4 fruit fly cellular contexts compared by ENCODE assay signal in the genomic region with DNA sequence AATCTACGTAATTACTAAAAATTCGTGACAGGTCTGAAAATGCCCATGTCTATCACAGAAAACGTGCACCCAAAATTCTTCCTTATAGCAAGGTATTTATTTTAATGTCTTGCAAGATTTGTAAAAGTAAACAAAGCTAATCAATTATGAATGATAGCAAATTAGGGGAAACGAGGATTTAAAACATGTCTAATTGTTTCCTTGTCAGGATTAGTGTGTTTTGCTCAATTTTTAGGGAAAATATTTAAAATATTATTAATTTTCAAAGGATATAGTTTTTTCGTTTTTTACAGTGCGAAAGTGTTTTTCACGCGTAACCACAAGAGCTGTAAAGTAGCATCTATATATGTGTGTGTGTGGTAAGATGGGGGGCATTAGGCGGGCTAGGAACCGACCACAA.
A peak's percentile ranks its signal among the peaks of the same experiment; 100 is the strongest.
TF ChIP-seq lines count a peak whose summit lies in the region.

No protein-coding gene starts in this region.

- TF ChIP-seq CTCF in whole organism, embryonic (GFP tag; optimal IDR thresholded peaks at IDR 0.05; lab: Kevin White, UChicago): no peak

TF ChIP-seq in whole organism, adult, 20 proteins besides CTCF, POLR2A, EP300 and RAD21:
- TF ChIP-seq kay (GFP tag; lab: Kevin White, UChicago; ENCODE audit: borderline replicate concordance) (peak; percentile 75), CG33017 (tag; optimal IDR thresholded peaks at IDR 0.05; lab: Kevin White, UChicago) (no peak)

TF ChIP-seq in whole organism, embryonic, 481 proteins besides CTCF, POLR2A, EP300 and RAD21:
- TF ChIP-seq gem (tag; optimal IDR thresholded peaks at IDR 0.05; lab: Kevin White, UChicago): peak; percentile 2
- TF ChIP-seq sens (GFP tag; lab: Kevin White, UChicago): peak; percentile 30
- TF ChIP-seq CG31388 (GFP tag; optimal IDR thresholded peaks at IDR 0.05; lab: Kevin White, UChicago): no peak
- TF ChIP-seq CG11504 (tag; optimal IDR thresholded peaks at IDR 0.05; lab: Kevin White, UChicago): peak; percentile 5

TF ChIP-seq in whole organism, prepupa, 60 proteins besides CTCF, POLR2A, EP300 and RAD21:
- no peak for TF ChIP-seq Lpt (GFP tag; optimal IDR thresholded peaks at IDR 0.05; lab: Kevin White, UChicago)
- no peak for TF ChIP-seq fkh (GFP tag; optimal IDR thresholded peaks at IDR 0.05; lab: Kevin White, UChicago)
- TF ChIP-seq CG6276 (GFP tag; optimal IDR thresholded peaks at IDR 0.05; lab: Kevin White, UChicago): peak; percentile 35
- TF ChIP-seq CG4318 (GFP tag; optimal IDR thresholded peaks at IDR 0.05; lab: Kevin White, UChicago): no peak
- no peak for TF ChIP-seq CG10669 (GFP tag; optimal IDR thresholded peaks at IDR 0.05; lab: Kevin White, UChicago)
- TF ChIP-seq CG9139 (GFP tag; optimal IDR thresholded peaks at IDR 0.05; lab: Kevin White, UChicago): no peak
- TF ChIP-seq Met (GFP tag; optimal IDR thresholded peaks at IDR 0.05; lab: Kevin White, UChicago): no peak
- no peak for TF ChIP-seq CG10631 (GFP tag; optimal IDR thresholded peaks at IDR 0.05; lab: Kevin White, UChicago)
- no peak for TF ChIP-seq CG8319 (GFP tag; optimal IDR thresholded peaks at IDR 0.05; lab: Kevin White, UChicago)
- no peak for TF ChIP-seq achi (GFP tag; optimal IDR thresholded peaks at IDR 0.05; lab: Kevin White, UChicago)
- no peak for TF ChIP-seq Ets21C (GFP tag; optimal IDR thresholded peaks at IDR 0.05; lab: Kevin White, UChicago)
- no peak for TF ChIP-seq CG11294 (GFP tag; IDR thresholded peaks at IDR 0.05; lab: Robert Waterston, UW)
- no peak for TF ChIP-seq fd59A (GFP tag; optimal IDR thresholded peaks at IDR 0.05; lab: Kevin White, UChicago)
- TF ChIP-seq CG15336 (GFP tag; IDR thresholded peaks at IDR 0.05; lab: Robert Waterston, UW): no peak
- TF ChIP-seq OdsH (GFP tag; optimal IDR thresholded peaks at IDR 0.05; lab: Kevin White, UChicago): no peak
- peak in 1 of 2 experiments; percentile 38 for TF ChIP-seq salr (GFP tag; optimal IDR thresholded peaks at IDR 0.05; lab: Kevin White, UChicago)
- no peak for TF ChIP-seq CG11762 (GFP tag; optimal IDR thresholded peaks at IDR 0.05; lab: Kevin White, UChicago; ENCODE audit: insufficient read depth)
- TF ChIP-seq acj6 (GFP tag; optimal IDR thresholded peaks at IDR 0.05; lab: Kevin White, UChicago): no peak
- no peak for TF ChIP-seq CG3032 (tag; optimal IDR thresholded peaks at IDR 0.05; lab: Kevin White, UChicago)
- TF ChIP-seq dac (GFP tag; optimal IDR thresholded peaks at IDR 0.05; lab: Kevin White, UChicago): no peak
- no peak for TF ChIP-seq CG6854 (GFP tag; optimal IDR thresholded peaks at IDR 0.05; lab: Kevin White, UChicago)
- no peak for TF ChIP-seq Sox15 (GFP tag; optimal IDR thresholded peaks at IDR 0.05; lab: Kevin White, UChicago)
- no peak for TF ChIP-seq fd85E (GFP tag; optimal IDR thresholded peaks at IDR 0.05; lab: Kevin White, UChicago)
- no peak for TF ChIP-seq Hr38 (GFP tag; optimal IDR thresholded peaks at IDR 0.05; lab: Kevin White, UChicago)
- no peak for TF ChIP-seq CG8632 (GFP tag; optimal IDR thresholded peaks at IDR 0.05; lab: Kevin White, UChicago)
- TF ChIP-seq Smox (GFP tag; optimal IDR thresholded peaks at IDR 0.05; lab: Kevin White, UChicago): no peak
- no peak for TF ChIP-seq CG8119 (GFP tag; IDR thresholded peaks at IDR 0.05; lab: Robert Waterston, UW)
- no peak for TF ChIP-seq Blimp-1 (GFP tag; optimal IDR thresholded peaks at IDR 0.05; lab: Kevin White, UChicago)
- TF ChIP-seq Eip78C (GFP tag; lab: Kevin White, UChicago): peak; percentile 71
- no peak for TF ChIP-seq vri (GFP tag; optimal IDR thresholded peaks at IDR 0.05; lab: Kevin White, UChicago)
- TF ChIP-seq spab (GFP tag; optimal IDR thresholded peaks at IDR 0.05; lab: Kevin White, UChicago): no peak
- TF ChIP-seq Eip75B (GFP tag; optimal IDR thresholded peaks at IDR 0.05; lab: Kevin White, UChicago): no peak
- TF ChIP-seq CG11902 (GFP tag; optimal IDR thresholded peaks at IDR 0.05; lab: Kevin White, UChicago): no peak
- no peak for TF ChIP-seq Hr39 (GFP tag; optimal IDR thresholded peaks at IDR 0.05; lab: Kevin White, UChicago)
- TF ChIP-seq pdm3 (GFP tag; optimal IDR thresholded peaks at IDR 0.05; lab: Kevin White, UChicago): no peak
- TF ChIP-seq CG34406 (GFP tag; optimal IDR thresholded peaks at IDR 0.05; lab: Kevin White, UChicago): no peak
- no peak for TF ChIP-seq CG31627 (GFP tag; optimal IDR thresholded peaks at IDR 0.05; lab: Kevin White, UChicago)
- TF ChIP-seq CG7368 (GFP tag; optimal IDR thresholded peaks at IDR 0.05; lab: Kevin White, UChicago): no peak
- TF ChIP-seq Eip93F (GFP tag; optimal IDR thresholded peaks at IDR 0.05; lab: Kevin White, UChicago): no peak
- TF ChIP-seq CG32006 (GFP tag; optimal IDR thresholded peaks at IDR 0.05; lab: Kevin White, UChicago): peak; percentile 50
- peak; percentile 36 for TF ChIP-seq Hr4 (GFP tag; optimal IDR thresholded peaks at IDR 0.05; lab: Kevin White, UChicago)
- TF ChIP-seq CG6163 (GFP tag; IDR thresholded peaks at IDR 0.05; lab: Robert Waterston, UW): no peak
TF ChIP-seq in whole organism, prepupa: peak in this region for 5.

TF ChIP-seq in whole organism, pupa, 21 proteins besides CTCF, POLR2A, EP300 and RAD21:
- TF ChIP-seq CG14655 (GFP tag; optimal IDR thresholded peaks at IDR 0.05; lab: Kevin White, UChicago): peak; percentile 24
- no peak for TF ChIP-seq CG12605 (GFP tag; IDR thresholded peaks at IDR 0.05; lab: Robert Waterston, UW)
